Worm (Caenorhabditis elegans) whole organism, L2 larva: ENCODE results near the gene R144.13.

ENCODE experiments used
- C34F6.9 ChIP-seq: fragments of 150-350 bp; optimal IDR thresholded peaks from 2 replicates; lab custom pipeline; 2014; ENCODE audit warnings: missing biosample characterization, missing genetic modification characterization
- F13H6.1 ChIP-seq: sonication (generic microtip); optimal IDR thresholded peaks from 2 replicates; lab custom pipeline; 2016; ENCODE audit warnings: missing genetic modification characterization, missing compliant biosample characterization
- R02D3.7 ChIP-seq: fragments of 150-350 bp; optimal IDR thresholded peaks from 2 replicates; lab custom pipeline; 2014; ENCODE audit warnings: missing biosample characterization, missing genetic modification characterization
- Y55F3AM.14 ChIP-seq: fragments of 200-800 bp; sonication (Bioruptor generic); optimal IDR thresholded peaks from 2 replicates; lab custom pipeline; 2018; ENCODE audit warnings: mild to moderate bottlenecking, missing genetic modification characterization, missing compliant biosample characterization
- ZK546.5 ChIP-seq: sonication (generic microtip); optimal IDR thresholded peaks from 2 replicates; lab custom pipeline; 2017; ENCODE audit warnings: missing biosample characterization, missing genetic modification characterization
- aly-2 ChIP-seq: fragments of 150-350 bp; optimal IDR thresholded peaks from 2 replicates; lab custom pipeline; 2014; ENCODE audit warnings: missing biosample characterization, missing genetic modification characterization
- ama-1 ChIP-seq: fragments of 150-350 bp; optimal IDR thresholded peaks from 2 replicates; lab custom pipeline; 2018; ENCODE audit warnings: inconsistent platforms
- blmp-1 ChIP-seq: sonication (generic microtip); optimal IDR thresholded peaks from 2 replicates; lab custom pipeline; 2017; ENCODE audit warnings: missing genetic modification characterization, mild to moderate bottlenecking, missing compliant biosample characterization, antibody characterized with exemption, moderate library complexity; ENCODE audit not compliant: insufficient read depth
- ceh-16 ChIP-seq: fragments of 150-350 bp; optimal IDR thresholded peaks from 2 replicates; lab custom pipeline; 2014; ENCODE audit warnings: missing biosample characterization, missing genetic modification characterization
- ceh-82 ChIP-seq: fragments of 150-350 bp; optimal IDR thresholded peaks from 2 replicates; lab custom pipeline; 2014; ENCODE audit warnings: missing biosample characterization, missing genetic modification characterization
- crh-2 ChIP-seq: sonication (generic microtip); optimal IDR thresholded peaks from 2 replicates; lab custom pipeline; 2017; ENCODE audit warnings: missing biosample characterization, missing genetic modification characterization
- dmd-4 ChIP-seq: sonication (generic microtip); optimal IDR thresholded peaks from 2 replicates; lab custom pipeline; 2017; ENCODE audit warnings: missing biosample characterization, missing genetic modification characterization
- egl-27 ChIP-seq: sonication (generic microtip); optimal IDR thresholded peaks from 3 replicates; lab custom pipeline; 2017; ENCODE audit warnings: missing biosample characterization, missing genetic modification reagents, missing genetic modification characterization
- elt-1 ChIP-seq: fragments of 150-350 bp; optimal IDR thresholded peaks from 2 replicates; lab custom pipeline; 2014; ENCODE audit warnings: missing biosample characterization, missing genetic modification characterization
- elt-3 ChIP-seq: sonication (generic microtip); optimal IDR thresholded peaks from 2 replicates; lab custom pipeline; 2017; ENCODE audit warnings: missing biosample characterization, missing genetic modification characterization
- fos-1 ChIP-seq: fragments of 150-350 bp; optimal IDR thresholded peaks from 2 replicates; lab custom pipeline; 2014; ENCODE audit warnings: missing biosample characterization, missing genetic modification characterization
- gmeb-1 ChIP-seq: fragments of 150-350 bp; optimal IDR thresholded peaks from 2 replicates; lab custom pipeline; 2014; ENCODE audit warnings: missing biosample characterization, missing genetic modification characterization
- lin-11 ChIP-seq: fragments of 150-350 bp; sonication (generic microtip); optimal IDR thresholded peaks from 2 replicates; lab custom pipeline; 2014; ENCODE audit warnings: missing biosample characterization, missing genetic modification characterization, inconsistent platforms, mixed read lengths
- lin-13 ChIP-seq: fragments of 150-350 bp; optimal IDR thresholded peaks from 2 replicates; lab custom pipeline; 2014; ENCODE audit warnings: missing biosample characterization, missing genetic modification reagents, missing genetic modification characterization
- lin-39 ChIP-seq: fragments of 150-350 bp; optimal IDR thresholded peaks from 2 replicates; lab custom pipeline; 2014; ENCODE audit warnings: missing biosample characterization, missing genetic modification reagents, missing genetic modification characterization
- lsy-2 ChIP-seq, 2 experiments: fragments of 150-350 bp in 1 of 2; sonication (generic microtip) in 1 of 2; optimal IDR thresholded peaks; 2 replicates each; lab custom pipeline; 2014 to 2017; ENCODE audit warnings: missing biosample characterization in 2 of 2, missing genetic modification characterization in 2 of 2
- mab-5 ChIP-seq: fragments of 150-350 bp; optimal IDR thresholded peaks from 2 replicates; lab custom pipeline; 2014; ENCODE audit warnings: missing biosample characterization, missing genetic modification characterization
- mbf-1 ChIP-seq: sonication (generic microtip); optimal IDR thresholded peaks from 2 replicates; lab custom pipeline; 2017; ENCODE audit warnings: missing biosample characterization, missing genetic modification characterization
- mdl-1 ChIP-seq, 2 experiments: fragments of 150-350 bp in 1 of 2; sonication (generic microtip) in 1 of 2; optimal IDR thresholded peaks; 2 replicates each; lab custom pipeline; 2017; ENCODE audit warnings: missing biosample characterization in 2 of 2, missing genetic modification characterization in 2 of 2
- nhr-10 ChIP-seq: sonication (generic microtip); optimal IDR thresholded peaks from 2 replicates; lab custom pipeline; 2017; ENCODE audit warnings: missing biosample characterization, missing genetic modification characterization
- nhr-11 ChIP-seq: fragments of 150-350 bp; optimal IDR thresholded peaks from 2 replicates; lab custom pipeline; 2014; ENCODE audit warnings: missing biosample characterization, missing genetic modification characterization
- nhr-12 ChIP-seq: fragments of 150-350 bp; optimal IDR thresholded peaks from 2 replicates; lab custom pipeline; 2014; ENCODE audit warnings: missing biosample characterization, missing genetic modification characterization
- nhr-129 ChIP-seq: fragments of 150-350 bp; optimal IDR thresholded peaks from 2 replicates; lab custom pipeline; 2014; ENCODE audit warnings: missing biosample characterization, missing genetic modification characterization
- nhr-21 ChIP-seq: fragments of 150-350 bp; optimal IDR thresholded peaks from 2 replicates; lab custom pipeline; 2014; ENCODE audit warnings: missing biosample characterization, missing genetic modification characterization
- nhr-23 ChIP-seq: fragments of 150-350 bp; optimal IDR thresholded peaks from 2 replicates; lab custom pipeline; 2014; ENCODE audit warnings: missing biosample characterization, missing genetic modification reagents, missing genetic modification characterization
- nhr-237 ChIP-seq: fragments of 150-350 bp; optimal IDR thresholded peaks from 2 replicates; lab custom pipeline; 2014; ENCODE audit warnings: missing biosample characterization, missing genetic modification characterization
- nhr-25 ChIP-seq: fragments of 150-350 bp; sonication (generic microtip); optimal IDR thresholded peaks from 3 replicates; lab custom pipeline; 2014; ENCODE audit warnings: missing biosample characterization, missing genetic modification characterization
- nhr-6 ChIP-seq: fragments of 150-350 bp; optimal IDR thresholded peaks from 2 replicates; lab custom pipeline; 2014; ENCODE audit warnings: missing biosample characterization, missing genetic modification characterization
- nhr-77 ChIP-seq: fragments of 150-350 bp; optimal IDR thresholded peaks from 2 replicates; lab custom pipeline; 2014; ENCODE audit warnings: missing biosample characterization, missing genetic modification characterization
- sem-4 ChIP-seq: fragments of 150-350 bp; optimal IDR thresholded peaks from 2 replicates; lab custom pipeline; 2014; ENCODE audit warnings: missing biosample characterization, missing genetic modification reagents, missing genetic modification characterization
- skn-1 ChIP-seq: sonication (generic microtip); optimal IDR thresholded peaks from 2 replicates; lab custom pipeline; 2017; ENCODE audit warnings: missing biosample characterization, missing genetic modification characterization
- sma-3 ChIP-seq: sonication (generic microtip); optimal IDR thresholded peaks from 2 replicates; lab custom pipeline; 2016; ENCODE audit warnings: missing genetic modification reagents, missing genetic modification characterization, missing compliant biosample characterization
- sma-9 ChIP-seq, 2 experiments: fragments of 150-350 bp in 1 of 2; sonication (generic microtip) in 1 of 2; optimal IDR thresholded peaks; 2 replicates each; lab custom pipeline; 2014 to 2016; ENCODE audit warnings: missing genetic modification characterization in 2 of 2, mild to moderate bottlenecking in 1 of 2, missing biosample characterization in 1 of 2, missing compliant biosample characterization in 1 of 2, missing genetic modification reagents in 1 of 2, moderate library complexity in 1 of 2
- snpc-4 ChIP-seq: fragments of 150-350 bp; optimal IDR thresholded peaks from 2 replicates; lab custom pipeline; 2014; ENCODE audit warnings: missing biosample characterization, missing genetic modification characterization
- unc-39 ChIP-seq: fragments of 150-350 bp; optimal IDR thresholded peaks from 2 replicates; lab custom pipeline; 2014; ENCODE audit warnings: missing biosample characterization, missing genetic modification characterization
- unc-55 ChIP-seq: fragments of 150-350 bp; sonication (generic microtip); optimal IDR thresholded peaks from 3 replicates; lab custom pipeline; 2014; ENCODE audit warnings: missing biosample characterization, missing genetic modification reagents, missing genetic modification characterization
- unc-62 ChIP-seq: fragments of 150-350 bp; optimal IDR thresholded peaks from 2 replicates; lab custom pipeline; 2014; ENCODE audit warnings: missing biosample characterization, missing genetic modification reagents, missing genetic modification characterization
- zag-1 ChIP-seq: fragments of 150-350 bp; optimal IDR thresholded peaks from 2 replicates; lab custom pipeline; 2014; ENCODE audit warnings: missing biosample characterization, missing genetic modification characterization
- ztf-1 ChIP-seq: fragments of 200-800 bp; sonication (Bioruptor generic); conservative IDR thresholded peaks from 2 replicates; pipeline ENCODE4 v1.3.6; 2022; ENCODE audit warnings: missing genetic modification characterization, missing compliant biosample characterization
- ztf-11 ChIP-seq: sonication (generic microtip); optimal IDR thresholded peaks from 2 replicates; lab custom pipeline; 2017; ENCODE audit warnings: missing biosample characterization, missing genetic modification characterization
- ztf-4 ChIP-seq: fragments of 150-350 bp; optimal IDR thresholded peaks from 2 replicates; lab custom pipeline; 2014; ENCODE audit warnings: missing biosample characterization, missing genetic modification characterization

Gene R144.13

DNA sequence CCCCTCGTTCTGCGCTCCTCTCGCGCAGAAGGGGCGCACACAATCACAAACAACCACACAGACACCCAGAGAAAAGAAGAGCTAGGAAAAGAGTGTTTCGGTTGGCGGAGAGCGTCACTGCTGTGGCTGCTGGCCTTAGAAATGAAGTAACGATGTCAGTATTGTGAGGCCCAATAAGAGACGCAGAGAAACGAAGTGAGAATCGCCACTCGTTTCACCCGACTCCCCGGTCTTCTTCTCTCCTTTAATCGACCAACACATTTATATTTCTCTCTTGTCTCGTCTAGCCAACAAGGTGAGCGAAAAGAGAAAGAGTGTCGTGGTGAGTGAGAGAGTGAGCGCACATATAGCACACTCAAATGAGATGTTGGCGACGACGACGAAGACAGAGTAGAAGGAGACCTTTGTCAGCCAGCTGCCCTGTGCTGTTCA, 9.1 kb upstream of the R144.13 start (continued):
- TF ChIP-seq elt-1 (tag; lab: Kevin White, UChicago), result no peak
- no peak for TF ChIP-seq nhr-11 (tag; lab: Kevin White, UChicago)
- TF ChIP-seq lin-13 (GFP tag; lab: Kevin White, UChicago), result peak; percentile 86
- TF ChIP-seq nhr-23 (tag; lab: Kevin White, UChicago), result no peak
- TF ChIP-seq elt-3 (tag; lab: Kevin White, UChicago), result no peak
- no peak for TF ChIP-seq ztf-1
- no peak for TF ChIP-seq skn-1 (tag; lab: Kevin White, UChicago)
- peak; percentile 77 for TF ChIP-seq nhr-6 (tag; lab: Kevin White, UChicago)
- TF ChIP-seq egl-27 (tag; lab: Kevin White, UChicago), result peak; percentile 58
- TF ChIP-seq F13H6.1 (tag; lab: Kevin White, UChicago), result peak; percentile 94

- TF ChIP-seq unc-62 (GFP tag; lab: Kevin White, UChicago), result no peak
- no peak for TF ChIP-seq mdl-1 (tag; optimal IDR thresholded peaks at IDR 0.05; lab: Kevin White, UChicago)
- TF ChIP-seq ztf-1, result no peak
- no peak for TF ChIP-seq lin-11 (tag; lab: Kevin White, UChicago)
- no peak for TF ChIP-seq ceh-16 (tag; lab: Kevin White, UChicago)
Measured at ce11 chrIII:5017550-5017949, 5.5 kb upstream of the R144.13 start, which contains the start of gene larp-1. Gene larp-1 (minus strand): TSS chrIII:5017650.

DNA sequence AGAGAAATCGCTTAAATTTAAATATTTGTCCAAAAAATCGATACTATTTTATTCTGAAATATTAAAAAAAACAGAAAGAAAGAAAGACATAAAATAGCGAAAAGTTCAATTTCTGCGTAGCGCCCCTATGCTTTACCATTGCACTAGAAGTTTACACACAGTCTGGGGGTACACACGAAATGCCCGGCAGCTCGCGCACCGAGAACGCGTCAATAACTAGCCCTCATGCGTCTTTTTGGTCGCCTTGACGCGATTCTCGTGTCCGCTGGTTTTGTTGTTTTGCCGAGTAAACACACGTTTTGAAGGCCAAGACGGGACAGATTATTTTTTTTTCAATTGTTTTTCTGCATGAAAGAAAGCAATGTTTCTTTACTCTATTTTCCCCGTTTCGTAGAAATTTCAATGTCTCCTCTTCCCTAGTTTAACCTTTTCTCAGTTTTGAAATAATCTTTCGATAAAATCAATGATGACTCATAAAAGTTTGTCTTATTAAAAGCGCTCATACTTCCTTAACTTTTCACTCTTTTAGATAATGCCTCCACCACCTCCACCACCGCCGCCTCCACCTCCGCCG, 4.9 kb upstream of the R144.13 start, which contains the start of gene wip-1:
TSS of gene wip-1 (plus strand) at position 524 of the 574 bp plus-strand sequence.
- peak; percentile 96 for TF ChIP-seq nhr-21 (tag; lab: Kevin White, UChicago)
- TF ChIP-seq sem-4 (tag; lab: Kevin White, UChicago), result peak; percentile 98
- peak; percentile 94 for TF ChIP-seq nhr-6 (tag; lab: Kevin White, UChicago)
- TF ChIP-seq unc-39 (tag; lab: Kevin White, UChicago), result no peak
- peak; percentile 66 for TF ChIP-seq ama-1 (lab: Kevin White, UChicago)
- TF ChIP-seq unc-55 (GFP tag; lab: Kevin White, UChicago), result peak; percentile 99
- peak; percentile 63 for TF ChIP-seq ceh-16 (tag; lab: Kevin White, UChicago)
- peak; percentile 61 for TF ChIP-seq unc-62 (GFP tag; lab: Kevin White, UChicago)
- TF ChIP-seq fos-1, result peak; percentile 99
- no peak for TF ChIP-seq elt-1 (tag; lab: Kevin White, UChicago)
- peak; percentile 99 for TF ChIP-seq C34F6.9
- TF ChIP-seq nhr-237 (tag; lab: Kevin White, UChicago), result peak; percentile 59
- peak; percentile 96 for TF ChIP-seq gmeb-1 (tag; lab: Kevin White, UChicago)
- no peak for TF ChIP-seq ztf-11 (tag; lab: Kevin White, UChicago)
- TF ChIP-seq F13H6.1 (tag; lab: Kevin White, UChicago), result peak; percentile 99
- TF ChIP-seq sma-9 (GFP tag; optimal IDR thresholded peaks at IDR 0.05; lab: Kevin White, UChicago), result peak; percentile 96
- TF ChIP-seq sma-9 (tag; optimal IDR thresholded peaks at IDR 0.05; lab: Kevin White, UChicago), result no peak
- no peak for TF ChIP-seq ztf-1
- peak; percentile 96 for TF ChIP-seq mab-5 (tag; lab: Kevin White, UChicago)
- peak; percentile 71 for TF ChIP-seq egl-27 (tag; lab: Kevin White, UChicago)
- TF ChIP-seq nhr-25 (tag; lab: Kevin White, UChicago), result peak; percentile 99
- no peak for TF ChIP-seq skn-1 (tag; lab: Kevin White, UChicago)
- peak; percentile 95 for TF ChIP-seq Y55F3AM.14 (GFP tag; lab: Kevin White, UChicago)
- TF ChIP-seq mdl-1 (tag; optimal IDR thresholded peaks at IDR 0.05; lab: Kevin White, UChicago), result peak; percentile 14 to 81
- peak; percentile 44 for TF ChIP-seq R02D3.7 (tag; lab: Kevin White, UChicago)
- peak; percentile 98 for TF ChIP-seq nhr-129 (tag; lab: Kevin White, UChicago)
- peak; percentile 84 for TF ChIP-seq blmp-1 (tag; lab: Kevin White, UChicago)
- TF ChIP-seq nhr-10 (tag; lab: Kevin White, UChicago), result peak; percentile 82
- peak; percentile 52 for TF ChIP-seq mbf-1
- TF ChIP-seq lin-39, result peak; percentile 75
- peak; percentile 96 for TF ChIP-seq ztf-4
- no peak for TF ChIP-seq aly-2 (tag; lab: Kevin White, UChicago)
- peak; percentile 94 for TF ChIP-seq zag-1 (tag; lab: Kevin White, UChicago)
- peak; percentile 99 for TF ChIP-seq lin-11 (tag; lab: Kevin White, UChicago)
- TF ChIP-seq snpc-4 (tag; lab: Kevin White, UChicago), result peak; percentile 88
- TF ChIP-seq nhr-12 (tag; lab: Kevin White, UChicago), result peak; percentile 73
- TF ChIP-seq ZK546.5, result peak; percentile 61
- peak; percentile 75 for TF ChIP-seq ceh-82 (tag; lab: Kevin White, UChicago)
- TF ChIP-seq lin-13 (GFP tag; lab: Kevin White, UChicago), result peak; percentile 95
- peak; percentile 75 for TF ChIP-seq nhr-77 (tag; lab: Kevin White, UChicago)
- TF ChIP-seq crh-2 (tag; lab: Kevin White, UChicago), result peak; percentile 99
- TF ChIP-seq dmd-4 (tag; lab: Kevin White, UChicago), result peak; percentile 40
- peak; percentile 92 to 97 for TF ChIP-seq lsy-2 (tag; optimal IDR thresholded peaks at IDR 0.05; lab: Kevin White, UChicago)
- TF ChIP-seq sma-3 (GFP tag; lab: Kevin White, UChicago), result peak; percentile 99
- peak; percentile 77 for TF ChIP-seq nhr-11 (tag; lab: Kevin White, UChicago)
- no peak for TF ChIP-seq nhr-23 (tag; lab: Kevin White, UChicago)
- no peak for TF ChIP-seq elt-3 (tag; lab: Kevin White, UChicago)
